Worm (Caenorhabditis elegans) whole organism, L1 larva: ENCODE results near the gene Y47D7A.19.
A peak's percentile ranks its signal among the peaks of the same experiment; 100 is the strongest.

Experiments
- C34B4.2 ChIP-seq: sonication (generic microtip); optimal IDR thresholded peaks from 2 replicates; lab custom pipeline; 2017; ENCODE audit warnings: mild to moderate bottlenecking, missing genetic modification characterization, missing compliant biosample characterization
- alr-1 ChIP-seq: fragments of 200-800 bp; sonication (Bioruptor generic); optimal IDR thresholded peaks from 2 replicates; lab custom pipeline; 2018; ENCODE audit warnings: borderline replicate concordance, mild to moderate bottlenecking, missing genetic modification characterization, missing compliant biosample characterization
- aly-2 ChIP-seq: fragments of 150-350 bp; optimal IDR thresholded peaks from 2 replicates; lab custom pipeline; 2014; ENCODE audit warnings: missing biosample characterization, missing genetic modification characterization
- ama-1 ChIP-seq: fragments of 150-350 bp; optimal IDR thresholded peaks from 2 replicates; lab custom pipeline; 2014
- blmp-1 ChIP-seq: fragments of 150-350 bp; optimal IDR thresholded peaks from 2 replicates; lab custom pipeline; 2014; ENCODE audit warnings: missing biosample characterization, missing genetic modification characterization
- ceh-8 ChIP-seq: fragments of 200-800 bp; sonication (Bioruptor generic); optimal IDR thresholded peaks from 2 replicates; lab custom pipeline; 2018; ENCODE audit warnings: mild to moderate bottlenecking, missing genetic modification characterization, moderate library complexity, missing compliant biosample characterization
- ceh-82 ChIP-seq, 3 experiments: fragments of 150-350 bp in 1 of 3; sonication (generic microtip) in 2 of 3; optimal IDR thresholded peaks; 2 replicates each; lab custom pipeline; 2014 to 2017; ENCODE audit warnings: missing biosample characterization in 3 of 3, missing genetic modification characterization in 3 of 3
- ceh-90 ChIP-seq: sonication (generic microtip); optimal IDR thresholded peaks from 2 replicates; lab custom pipeline; 2016; ENCODE audit warnings: missing genetic modification characterization, missing compliant biosample characterization
- dpl-1 ChIP-seq, 3 experiments: fragments of 150-350 bp in 2 of 3; sonication (generic microtip) in 1 of 3; optimal IDR thresholded peaks; 2 replicates each; lab custom pipeline; 2014 to 2017; ENCODE audit warnings: missing biosample characterization in 3 of 3, missing genetic modification characterization in 3 of 3, missing genetic modification reagents in 3 of 3
- dsc-1 ChIP-seq: sonication (generic microtip); optimal IDR thresholded peaks from 2 replicates; lab custom pipeline; 2016; ENCODE audit warnings: mild to moderate bottlenecking, missing genetic modification characterization, missing compliant biosample characterization
- efl-1 ChIP-seq, 4 experiments: fragments of 150-350 bp; optimal IDR thresholded peaks in 3 of 4; peaks in 1 of 4; 1 replicate in 1 of 4; 2 replicates in 3 of 4; lab custom pipeline; 2014; ENCODE audit warnings: missing biosample characterization in 2 of 4, missing genetic modification characterization in 2 of 4, missing genetic modification reagents in 2 of 4
- elt-3 ChIP-seq, 6 experiments: fragments of 150-350 bp in 1 of 6; sonication (generic microtip); optimal IDR thresholded peaks; 2 replicates each; lab custom pipeline; 2017 to 2018; ENCODE audit warnings: missing biosample characterization in 6 of 6, missing genetic modification characterization in 6 of 6, inconsistent platforms in 1 of 6
- fkh-8 ChIP-seq: sonication (generic microtip); optimal IDR thresholded peaks from 2 replicates; lab custom pipeline; 2016; ENCODE audit warnings: mild to moderate bottlenecking, missing genetic modification characterization, missing compliant biosample characterization
- fos-1 ChIP-seq: fragments of 150-350 bp; optimal IDR thresholded peaks from 2 replicates; lab custom pipeline; 2014; ENCODE audit warnings: missing biosample characterization, missing genetic modification characterization
- grh-1 ChIP-seq: fragments of 200-800 bp; sonication (Bioruptor generic); IDR thresholded peaks from 2 replicates; pipeline ENCODE4 v1.3.6; 2022; ENCODE audit warnings: missing genetic modification reagents, missing genetic modification characterization, missing compliant biosample characterization
- jun-1 ChIP-seq: fragments of 150-350 bp; optimal IDR thresholded peaks from 2 replicates; lab custom pipeline; 2014; ENCODE audit warnings: missing biosample characterization, missing genetic modification reagents, missing genetic modification characterization
- lin-13 ChIP-seq: fragments of 150-350 bp; optimal IDR thresholded peaks from 2 replicates; lab custom pipeline; 2014; ENCODE audit warnings: missing biosample characterization, missing genetic modification reagents, missing genetic modification characterization
- mab-9 ChIP-seq: fragments of 200-800 bp; sonication (Bioruptor generic); IDR thresholded peaks from 2 replicates; pipeline ENCODE4 v1.3.6; 2022; ENCODE audit warnings: missing genetic modification reagents, missing genetic modification characterization, missing compliant biosample characterization
- nhr-47 ChIP-seq: sonication (generic microtip); optimal IDR thresholded peaks from 2 replicates; lab custom pipeline; 2016; ENCODE audit warnings: mild to moderate bottlenecking, missing genetic modification characterization, moderate library complexity, missing compliant biosample characterization
- nhr-71 ChIP-seq: sonication (generic microtip); optimal IDR thresholded peaks from 2 replicates; lab custom pipeline; 2016; ENCODE audit warnings: mild to moderate bottlenecking, missing genetic modification characterization, moderate library complexity, missing compliant biosample characterization
- pqm-1 ChIP-seq: sonication (generic microtip); optimal IDR thresholded peaks from 3 replicates; lab custom pipeline; 2017; ENCODE audit warnings: missing biosample characterization, missing genetic modification characterization
- rnt-1 ChIP-seq: sonication (generic microtip); optimal IDR thresholded peaks from 2 replicates; lab custom pipeline; 2016; ENCODE audit warnings: mild to moderate bottlenecking, missing genetic modification characterization, moderate library complexity, missing compliant biosample characterization
- skn-1 ChIP-seq: fragments of 150-350 bp; optimal IDR thresholded peaks from 2 replicates; lab custom pipeline; 2014; ENCODE audit warnings: missing biosample characterization, missing genetic modification characterization
- sox-4 ChIP-seq: sonication (generic microtip); optimal IDR thresholded peaks from 2 replicates; lab custom pipeline; 2016; ENCODE audit warnings: missing genetic modification characterization, missing compliant biosample characterization
- sup-37 ChIP-seq: fragments of 200-800 bp; sonication (Bioruptor generic); optimal IDR thresholded peaks from 2 replicates; lab custom pipeline; 2018; ENCODE audit warnings: mild to moderate bottlenecking, missing genetic modification characterization, missing compliant biosample characterization
- tbx-2 ChIP-seq: sonication (generic microtip); optimal IDR thresholded peaks from 2 replicates; lab custom pipeline; 2016; ENCODE audit warnings: missing genetic modification characterization, missing compliant biosample characterization
- unc-62 ChIP-seq: fragments of 150-350 bp; optimal IDR thresholded peaks from 2 replicates; lab custom pipeline; 2014; ENCODE audit warnings: missing biosample characterization, missing genetic modification reagents, missing genetic modification characterization
- unc-86 ChIP-seq: sonication (generic microtip); optimal IDR thresholded peaks from 2 replicates; lab custom pipeline; 2016; ENCODE audit warnings: missing genetic modification characterization, missing compliant biosample characterization
- unc-98 ChIP-seq: fragments of 200-800 bp; sonication (Bioruptor generic); IDR thresholded peaks from 2 replicates; pipeline ENCODE4 v1.3.6; 2022; ENCODE audit warnings: missing genetic modification characterization, missing compliant biosample characterization
- vab-15 ChIP-seq: sonication (generic microtip); optimal IDR thresholded peaks from 2 replicates; lab custom pipeline; 2017; ENCODE audit warnings: missing genotype, mild to moderate bottlenecking, missing genetic modification characterization, missing compliant biosample characterization
- ztf-11 ChIP-seq, 2 experiments: sonication (generic microtip); optimal IDR thresholded peaks; 2 replicates each; lab custom pipeline; 2016 to 2017; ENCODE audit warnings: missing genetic modification characterization in 2 of 2, missing biosample characterization in 1 of 2, missing compliant biosample characterization in 1 of 2

Gene Y47D7A.19

DNA sequence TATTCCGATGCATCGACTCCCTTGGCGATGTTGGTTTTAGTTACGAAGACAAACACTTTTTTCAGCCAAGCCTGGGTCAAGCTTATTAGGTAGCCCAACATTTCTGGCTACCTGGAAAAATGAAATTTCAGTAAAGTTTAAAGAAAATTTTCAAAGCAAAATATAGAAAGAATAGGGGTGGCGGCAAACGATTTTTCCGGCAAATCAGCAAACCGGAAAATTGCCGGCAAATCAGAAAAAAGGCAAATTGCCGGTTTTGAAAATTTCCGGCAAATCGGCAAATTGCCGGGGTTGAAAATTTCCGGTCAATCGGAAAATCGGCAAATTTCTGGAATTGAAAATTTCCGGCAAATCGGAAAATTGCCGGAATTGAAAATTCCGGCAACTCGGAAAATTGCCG, 46.5 kb upstream of the Y47D7A.19 start, which contains the start of gene F32D1.8 (continued):
- TF ChIP-seq nhr-47 (tag; lab: Kevin White, UChicago), result no peak

DNA sequence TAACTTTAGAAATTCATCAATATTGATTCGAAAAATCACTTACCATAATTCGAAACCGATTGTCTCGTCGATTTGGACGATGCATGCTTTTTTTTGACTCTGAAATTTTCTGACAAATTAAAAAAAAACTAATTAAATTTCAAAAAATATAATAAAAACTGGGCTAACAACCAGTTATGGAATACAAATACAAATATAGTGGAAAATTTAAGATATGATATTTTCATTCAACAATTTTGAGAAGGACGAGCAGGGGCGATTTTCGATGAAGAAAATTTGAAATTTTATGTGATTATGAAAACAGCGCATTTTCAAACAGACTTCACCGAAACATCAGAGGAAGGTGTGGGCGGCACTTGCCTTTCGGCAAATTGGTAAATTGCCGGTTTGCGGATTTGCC, 41.9 kb upstream of the Y47D7A.19 start, which contains the start of gene F13A2.1:
F13A2.1 (minus strand) TSS at position 101 of the 400 bp plus-strand sequence.
- TF ChIP-seq efl-1 (optimal IDR thresholded peaks at IDR 0.05; lab: Kevin White, UChicago) (no peak), efl-1 (GFP tag; optimal IDR thresholded peaks at IDR 0.05 in 1 of 2; lab: Kevin White, UChicago) (peak in 1 of 2 experiments; percentile 48), sup-37 (GFP tag; lab: Kevin White, UChicago) (no peak)

DNA sequence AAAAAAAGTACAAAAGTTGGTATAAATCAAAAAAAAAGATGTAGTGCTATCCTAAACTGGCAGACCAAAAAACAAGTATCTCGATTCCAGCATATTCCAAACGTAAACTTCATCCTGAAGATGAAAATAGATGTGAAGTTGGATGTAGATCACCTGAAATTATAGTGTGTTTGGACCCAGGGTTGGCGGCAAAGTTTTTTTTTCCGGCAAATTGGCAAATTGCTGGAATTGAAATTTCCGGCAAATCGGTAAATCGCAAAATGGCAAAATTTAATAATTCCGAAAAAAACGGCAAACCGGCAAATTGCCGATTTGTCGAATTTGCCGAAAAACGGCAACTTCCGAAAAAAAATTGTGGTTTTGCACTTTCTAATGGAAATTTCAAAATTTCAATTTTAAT, 39.7 kb upstream of the Y47D7A.19 start, which contains the start of gene F13A2.2:
F13A2.2 (minus strand) TSS at position 101 of the 400 bp plus-strand sequence.
- TF ChIP-seq ama-1 (lab: Kevin White, UChicago), result no peak

DNA sequence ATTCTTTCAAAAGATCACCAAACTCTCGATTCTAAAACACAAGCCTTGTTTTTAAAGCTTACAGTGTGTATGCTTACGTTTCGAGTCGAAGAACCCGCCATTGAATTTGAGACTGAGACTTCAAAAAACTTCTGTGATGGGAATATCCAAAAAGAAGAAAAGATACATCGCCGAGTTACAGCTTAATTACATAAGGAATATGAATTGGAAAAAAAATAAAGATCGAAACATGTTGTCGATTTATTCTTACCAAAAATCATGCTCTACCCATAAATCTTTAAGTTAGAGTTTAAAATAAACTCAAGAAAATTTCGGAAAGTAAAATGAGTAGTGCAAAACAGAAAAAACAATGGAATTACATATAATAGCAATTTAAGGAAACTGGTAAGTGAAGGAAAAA, 38.0 kb upstream of the Y47D7A.19 start, which contains the start of gene F13A2.10:
F13A2.10 (minus strand) TSS at position 101 of the 400 bp plus-strand sequence.
- no peak for TF ChIP-seq ztf-11 (tag; optimal IDR thresholded peaks at IDR 0.05; lab: Kevin White, UChicago)

DNA sequence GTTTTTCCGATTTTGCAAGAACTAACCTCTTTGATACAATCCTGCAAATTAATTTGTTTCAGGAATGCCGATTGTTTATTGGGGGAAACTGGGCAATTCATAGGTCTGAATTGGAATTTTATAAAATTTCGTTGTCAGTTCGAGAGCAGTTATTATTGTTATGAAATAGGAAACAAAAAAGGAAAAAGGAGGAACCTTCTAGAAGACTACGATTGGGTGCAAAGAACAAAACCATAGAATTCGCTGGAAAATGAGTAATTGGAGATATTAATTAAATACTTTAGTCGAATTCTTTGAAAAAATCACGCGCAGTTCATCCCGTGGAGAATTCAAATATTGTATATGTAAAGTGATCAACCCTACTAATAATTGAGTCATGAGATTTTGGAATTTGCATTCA, 36.7 kb upstream of the Y47D7A.19 start, which contains the start of gene F13A2.9:
F13A2.9 (minus strand) TSS at position 101 of the 400 bp plus-strand sequence.
- TF ChIP-seq fkh-8 (peak; percentile 8), ceh-8 (peak; percentile 74), C34B4.2 (tag; lab: Kevin White, UChicago) (no peak), ceh-90 (tag; lab: Kevin White, UChicago) (peak; percentile 27), unc-62 (no peak), dpl-1 (GFP tag; optimal IDR thresholded peaks at IDR 0.05; lab: Kevin White, UChicago) (no peak), jun-1 (tag; lab: Kevin White, UChicago) (no peak)

DNA sequence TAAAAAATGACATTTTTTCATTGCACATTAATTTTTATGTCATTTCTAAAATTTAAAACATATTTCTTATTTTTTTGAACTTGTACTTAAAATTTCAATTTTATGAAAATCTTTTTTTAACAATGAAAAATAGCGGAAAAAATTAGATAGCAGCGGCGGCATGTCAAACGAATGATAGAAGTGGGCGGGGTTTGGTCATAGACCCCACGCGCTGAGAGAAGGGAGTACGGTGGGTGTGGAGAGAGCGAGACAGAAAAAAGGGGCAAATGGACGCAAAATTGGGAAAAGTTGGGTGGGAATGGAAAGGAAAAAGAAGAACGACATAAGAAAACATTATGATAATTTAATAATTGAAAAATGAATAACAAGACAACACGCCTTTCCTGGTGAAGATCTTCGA, 36.2 kb upstream of the Y47D7A.19 start:
- TF ChIP-seq blmp-1 (tag; lab: Kevin White, UChicago) (no peak), alr-1 (tag; lab: Kevin White, UChicago) (no peak), ceh-90 (tag; lab: Kevin White, UChicago) (no peak), dsc-1 (tag; lab: Kevin White, UChicago) (no peak), rnt-1 (tag; lab: Kevin White, UChicago) (no peak), unc-86 (tag; lab: Kevin White, UChicago) (no peak), lin-13 (GFP tag; lab: Kevin White, UChicago) (no peak), vab-15 (no peak), jun-1 (tag; lab: Kevin White, UChicago) (no peak), pqm-1 (tag; lab: Kevin White, UChicago) (no peak), aly-2 (tag; lab: Kevin White, UChicago) (no peak), sox-4 (tag; lab: Kevin White, UChicago) (no peak), ztf-11 (tag; optimal IDR thresholded peaks at IDR 0.05; lab: Kevin White, UChicago) (no peak)

DNA sequence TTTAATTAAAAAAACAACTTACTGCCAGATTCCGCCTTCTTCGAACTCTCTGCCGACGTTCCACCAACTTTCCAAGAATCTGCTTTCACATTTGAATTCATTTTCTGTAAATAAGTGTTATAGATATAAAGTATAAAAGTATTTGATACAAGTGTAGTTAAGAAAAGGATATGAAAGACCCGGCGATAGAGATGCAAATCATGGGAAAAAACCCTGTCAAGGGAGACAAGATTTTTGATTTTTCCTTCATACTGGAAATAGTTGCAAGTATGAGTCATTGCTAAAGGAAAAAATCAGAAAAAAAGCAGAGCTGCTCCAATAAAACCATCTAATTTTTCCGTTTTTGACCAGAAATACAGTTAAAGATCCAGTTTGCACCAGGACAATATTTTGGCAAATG, 27.9 kb upstream of the Y47D7A.19 start, which contains the start of gene F13A2.3:
F13A2.3 (minus strand) TSS at position 101 of the 400 bp plus-strand sequence.
- TF ChIP-seq elt-3 (tag; optimal IDR thresholded peaks at IDR 0.05; lab: Kevin White, UChicago), result no peak
- TF ChIP-seq unc-98 (GFP tag; lab: Robert Waterston, UW), result no peak
- TF ChIP-seq fos-1 (tag; lab: Kevin White, UChicago), result no peak
- no peak for TF ChIP-seq sox-4 (tag; lab: Kevin White, UChicago)
- no peak for TF ChIP-seq rnt-1 (tag; lab: Kevin White, UChicago)
- TF ChIP-seq skn-1 (tag; lab: Kevin White, UChicago), result no peak
- TF ChIP-seq ztf-11 (tag; optimal IDR thresholded peaks at IDR 0.05; lab: Kevin White, UChicago), result no peak
- TF ChIP-seq fkh-8, result no peak
- TF ChIP-seq ceh-8, result no peak
- TF ChIP-seq ceh-82 (tag; optimal IDR thresholded peaks at IDR 0.05; lab: Kevin White, UChicago), result no peak
- TF ChIP-seq mab-9 (GFP tag; lab: Robert Waterston, UW), result no peak
- no peak for TF ChIP-seq grh-1 (GFP tag; lab: Robert Waterston, UW)
- no peak for TF ChIP-seq tbx-2 (tag; lab: Kevin White, UChicago)
- TF ChIP-seq dsc-1 (tag; lab: Kevin White, UChicago), result no peak
- TF ChIP-seq vab-15, result no peak
- TF ChIP-seq nhr-71 (tag; lab: Kevin White, UChicago), result no peak
